Worm (Caenorhabditis elegans) whole organism, L2 larva: ENCODE results near the gene T27A10.2.

ENCODE experiments used
- F13H6.1 ChIP-seq: sonication (generic microtip); optimal IDR thresholded peaks from 2 replicates; lab custom pipeline; 2016; ENCODE audit warnings: missing genetic modification characterization, missing compliant biosample characterization
- Y55F3AM.14 ChIP-seq: fragments of 200-800 bp; sonication (Bioruptor generic); optimal IDR thresholded peaks from 2 replicates; lab custom pipeline; 2018; ENCODE audit warnings: mild to moderate bottlenecking, missing genetic modification characterization, missing compliant biosample characterization
- ZK546.5 ChIP-seq: sonication (generic microtip); optimal IDR thresholded peaks from 2 replicates; lab custom pipeline; 2017; ENCODE audit warnings: missing biosample characterization, missing genetic modification characterization
- aly-2 ChIP-seq: fragments of 150-350 bp; optimal IDR thresholded peaks from 2 replicates; lab custom pipeline; 2014; ENCODE audit warnings: missing biosample characterization, missing genetic modification characterization
- ama-1 ChIP-seq: fragments of 150-350 bp; optimal IDR thresholded peaks from 2 replicates; lab custom pipeline; 2018; ENCODE audit warnings: inconsistent platforms
- blmp-1 ChIP-seq: sonication (generic microtip); optimal IDR thresholded peaks from 2 replicates; lab custom pipeline; 2017; ENCODE audit warnings: missing genetic modification characterization, mild to moderate bottlenecking, missing compliant biosample characterization, antibody characterized with exemption, moderate library complexity; ENCODE audit not compliant: insufficient read depth
- crh-2 ChIP-seq: sonication (generic microtip); optimal IDR thresholded peaks from 2 replicates; lab custom pipeline; 2017; ENCODE audit warnings: missing biosample characterization, missing genetic modification characterization
- elt-1 ChIP-seq: fragments of 150-350 bp; optimal IDR thresholded peaks from 2 replicates; lab custom pipeline; 2014; ENCODE audit warnings: missing biosample characterization, missing genetic modification characterization
- elt-3 ChIP-seq: sonication (generic microtip); optimal IDR thresholded peaks from 2 replicates; lab custom pipeline; 2017; ENCODE audit warnings: missing biosample characterization, missing genetic modification characterization
- fos-1 ChIP-seq: fragments of 150-350 bp; optimal IDR thresholded peaks from 2 replicates; lab custom pipeline; 2014; ENCODE audit warnings: missing biosample characterization, missing genetic modification characterization
- gmeb-1 ChIP-seq: fragments of 150-350 bp; optimal IDR thresholded peaks from 2 replicates; lab custom pipeline; 2014; ENCODE audit warnings: missing biosample characterization, missing genetic modification characterization
- lin-11 ChIP-seq: fragments of 150-350 bp; sonication (generic microtip); optimal IDR thresholded peaks from 2 replicates; lab custom pipeline; 2014; ENCODE audit warnings: missing biosample characterization, missing genetic modification characterization, inconsistent platforms, mixed read lengths
- lin-39 ChIP-seq: fragments of 150-350 bp; optimal IDR thresholded peaks from 2 replicates; lab custom pipeline; 2014; ENCODE audit warnings: missing biosample characterization, missing genetic modification reagents, missing genetic modification characterization
- lsy-2 ChIP-seq, 2 experiments: fragments of 150-350 bp in 1 of 2; sonication (generic microtip) in 1 of 2; optimal IDR thresholded peaks; 2 replicates each; lab custom pipeline; 2014 to 2017; ENCODE audit warnings: missing biosample characterization in 2 of 2, missing genetic modification characterization in 2 of 2
- mbf-1 ChIP-seq: sonication (generic microtip); optimal IDR thresholded peaks from 2 replicates; lab custom pipeline; 2017; ENCODE audit warnings: missing biosample characterization, missing genetic modification characterization
- mdl-1 ChIP-seq, 2 experiments: fragments of 150-350 bp in 1 of 2; sonication (generic microtip) in 1 of 2; optimal IDR thresholded peaks; 2 replicates each; lab custom pipeline; 2017; ENCODE audit warnings: missing biosample characterization in 2 of 2, missing genetic modification characterization in 2 of 2
- nhr-10 ChIP-seq: sonication (generic microtip); optimal IDR thresholded peaks from 2 replicates; lab custom pipeline; 2017; ENCODE audit warnings: missing biosample characterization, missing genetic modification characterization
- nhr-12 ChIP-seq: fragments of 150-350 bp; optimal IDR thresholded peaks from 2 replicates; lab custom pipeline; 2014; ENCODE audit warnings: missing biosample characterization, missing genetic modification characterization
- nhr-129 ChIP-seq: fragments of 150-350 bp; optimal IDR thresholded peaks from 2 replicates; lab custom pipeline; 2014; ENCODE audit warnings: missing biosample characterization, missing genetic modification characterization
- nhr-21 ChIP-seq: fragments of 150-350 bp; optimal IDR thresholded peaks from 2 replicates; lab custom pipeline; 2014; ENCODE audit warnings: missing biosample characterization, missing genetic modification characterization
- nhr-237 ChIP-seq: fragments of 150-350 bp; optimal IDR thresholded peaks from 2 replicates; lab custom pipeline; 2014; ENCODE audit warnings: missing biosample characterization, missing genetic modification characterization
- nhr-25 ChIP-seq: fragments of 150-350 bp; sonication (generic microtip); optimal IDR thresholded peaks from 3 replicates; lab custom pipeline; 2014; ENCODE audit warnings: missing biosample characterization, missing genetic modification characterization
- nhr-6 ChIP-seq: fragments of 150-350 bp; optimal IDR thresholded peaks from 2 replicates; lab custom pipeline; 2014; ENCODE audit warnings: missing biosample characterization, missing genetic modification characterization
- nhr-77 ChIP-seq: fragments of 150-350 bp; optimal IDR thresholded peaks from 2 replicates; lab custom pipeline; 2014; ENCODE audit warnings: missing biosample characterization, missing genetic modification characterization
- peb-1 ChIP-seq: fragments of 150-350 bp; optimal IDR thresholded peaks from 2 replicates; lab custom pipeline; 2014; ENCODE audit warnings: missing biosample characterization, missing genetic modification characterization
- sma-3 ChIP-seq: sonication (generic microtip); optimal IDR thresholded peaks from 2 replicates; lab custom pipeline; 2016; ENCODE audit warnings: missing genetic modification reagents, missing genetic modification characterization, missing compliant biosample characterization
- sma-9 ChIP-seq, 2 experiments: fragments of 150-350 bp in 1 of 2; sonication (generic microtip) in 1 of 2; optimal IDR thresholded peaks; 2 replicates each; lab custom pipeline; 2014 to 2016; ENCODE audit warnings: missing genetic modification characterization in 2 of 2, mild to moderate bottlenecking in 1 of 2, missing biosample characterization in 1 of 2, missing compliant biosample characterization in 1 of 2, missing genetic modification reagents in 1 of 2, moderate library complexity in 1 of 2
- snpc-4 ChIP-seq: fragments of 150-350 bp; optimal IDR thresholded peaks from 2 replicates; lab custom pipeline; 2014; ENCODE audit warnings: missing biosample characterization, missing genetic modification characterization
- unc-55 ChIP-seq: fragments of 150-350 bp; sonication (generic microtip); optimal IDR thresholded peaks from 3 replicates; lab custom pipeline; 2014; ENCODE audit warnings: missing biosample characterization, missing genetic modification reagents, missing genetic modification characterization
- ztf-1 ChIP-seq: fragments of 200-800 bp; sonication (Bioruptor generic); conservative IDR thresholded peaks from 2 replicates; pipeline ENCODE4 v1.3.6; 2022; ENCODE audit warnings: missing genetic modification characterization, missing compliant biosample characterization
- ztf-11 ChIP-seq: sonication (generic microtip); optimal IDR thresholded peaks from 2 replicates; lab custom pipeline; 2017; ENCODE audit warnings: missing biosample characterization, missing genetic modification characterization
- ztf-4 ChIP-seq: fragments of 150-350 bp; optimal IDR thresholded peaks from 2 replicates; lab custom pipeline; 2014; ENCODE audit warnings: missing biosample characterization, missing genetic modification characterization

The T27A10.2 gene

ce11 chrX:3581813-3582212 lies 3.9 kb upstream of the T27A10.2 start:
- TF ChIP-seq nhr-25 (no peak), sma-9 (GFP tag; optimal IDR thresholded peaks at IDR 0.05; lab: Kevin White, UChicago) (peak; percentile 7), sma-9 (tag; optimal IDR thresholded peaks at IDR 0.05; lab: Kevin White, UChicago) (no peak), nhr-12 (tag; lab: Kevin White, UChicago) (no peak)

ce11 chrX:3583436-3583835 lies 2.3 kb upstream of the T27A10.2 start:
- TF ChIP-seq ztf-11 (tag; lab: Kevin White, UChicago) (no peak), ama-1 (no peak), unc-55 (GFP tag; lab: Kevin White, UChicago) (no peak), sma-9 (GFP tag; optimal IDR thresholded peaks at IDR 0.05; lab: Kevin White, UChicago) (peak; percentile 37), sma-9 (tag; optimal IDR thresholded peaks at IDR 0.05; lab: Kevin White, UChicago) (no peak)

- TF ChIP-seq nhr-10 (tag; lab: Kevin White, UChicago) (no peak), nhr-6 (no peak), lin-39 (tag; lab: Kevin White, UChicago) (no peak)
These were observed 1.3 kb upstream of the T27A10.2 start for ce11 chrX:3584481-3584880.

- TF ChIP-seq nhr-21 (tag; lab: Kevin White, UChicago): no peak
- TF ChIP-seq gmeb-1 (tag; lab: Kevin White, UChicago): no peak
- TF ChIP-seq nhr-77 (tag; lab: Kevin White, UChicago): no peak
- TF ChIP-seq nhr-129 (tag; lab: Kevin White, UChicago): no peak
- no peak for TF ChIP-seq mdl-1 (tag; optimal IDR thresholded peaks at IDR 0.05; lab: Kevin White, UChicago)
- TF ChIP-seq mbf-1 (tag; lab: Kevin White, UChicago): no peak
- no peak for TF ChIP-seq nhr-12 (tag; lab: Kevin White, UChicago)
- TF ChIP-seq peb-1 (tag; lab: Kevin White, UChicago): no peak
- no peak for TF ChIP-seq F13H6.1
- no peak for TF ChIP-seq crh-2
- TF ChIP-seq aly-2 (tag; lab: Kevin White, UChicago): no peak
These were observed 4.8 kb downstream of the T27A10.2 start for ce11 chrX:3590510-3590909.

ce11 chrX:3596303-3596772 lies 10.6 kb downstream of the T27A10.2 start, which contains the start of gene T27A10.6:
TSS of gene T27A10.6 (minus strand) at chrX:3596353.
- peak; percentile 25 for TF ChIP-seq nhr-21 (tag; lab: Kevin White, UChicago)
- peak; percentile 29 for TF ChIP-seq blmp-1
- no peak for TF ChIP-seq gmeb-1 (tag; lab: Kevin White, UChicago)

ce11 chrX:3596967-3597366 lies 11.2 kb downstream of the T27A10.2 start:
- TF ChIP-seq snpc-4 (tag; lab: Kevin White, UChicago) (no peak), crh-2 (no peak), elt-3 (no peak), lin-11 (tag; lab: Kevin White, UChicago) (no peak), sma-3 (GFP tag; lab: Kevin White, UChicago) (no peak), nhr-77 (tag; lab: Kevin White, UChicago) (no peak), gmeb-1 (tag; lab: Kevin White, UChicago) (no peak), elt-1 (tag; lab: Kevin White, UChicago) (no peak), ztf-1 (no peak), fos-1 (no peak), lsy-2 (tag; optimal IDR thresholded peaks at IDR 0.05; lab: Kevin White, UChicago) (no peak), nhr-237 (tag; lab: Kevin White, UChicago) (no peak)

ce11 chrX:3599860-3600259 lies 14.1 kb downstream of the T27A10.2 start:
- no peak for TF ChIP-seq ama-1
- TF ChIP-seq Y55F3AM.14: no peak
- TF ChIP-seq blmp-1: no peak
- TF ChIP-seq ZK546.5 (tag; lab: Kevin White, UChicago): no peak
- TF ChIP-seq sma-9 (GFP tag; optimal IDR thresholded peaks at IDR 0.05; lab: Kevin White, UChicago): no peak
- TF ChIP-seq sma-9 (tag; optimal IDR thresholded peaks at IDR 0.05; lab: Kevin White, UChicago): no peak
- TF ChIP-seq mbf-1 (tag; lab: Kevin White, UChicago): no peak
- TF ChIP-seq nhr-21 (tag; lab: Kevin White, UChicago): no peak
- no peak for TF ChIP-seq mdl-1 (tag; optimal IDR thresholded peaks at IDR 0.05; lab: Kevin White, UChicago)
- TF ChIP-seq ztf-4 (tag; lab: Kevin White, UChicago): no peak
- TF ChIP-seq ztf-1: no peak
- TF ChIP-seq nhr-77 (tag; lab: Kevin White, UChicago): no peak
- TF ChIP-seq nhr-6: no peak
- no peak for TF ChIP-seq lin-11 (tag; lab: Kevin White, UChicago)
- no peak for TF ChIP-seq nhr-10 (tag; lab: Kevin White, UChicago)
- no peak for TF ChIP-seq elt-1 (tag; lab: Kevin White, UChicago)
- TF ChIP-seq, all 48 proteins: peak for 0
